Worm (Caenorhabditis elegans) whole organism, early embryonic: Measurements from ENCODE around the gene srh-122.

ENCODE experiments used
- F13C5.2 ChIP-seq: sonication (generic microtip); optimal IDR thresholded peaks from 2 replicates; lab custom pipeline; 2017; ENCODE audit warnings: mild to moderate bottlenecking, missing genetic modification characterization, inconsistent platforms, missing compliant biosample characterization
- aly-1 ChIP-seq: sonication (generic microtip); optimal IDR thresholded peaks from 2 replicates; lab custom pipeline; 2016; ENCODE audit warnings: missing genetic modification characterization, missing compliant biosample characterization
- ama-1 ChIP-seq: fragments of 150-350 bp; optimal IDR thresholded peaks from 2 replicates; lab custom pipeline; 2014
- hmg-4 ChIP-seq: fragments of 200-800 bp; sonication (Bioruptor generic); optimal IDR thresholded peaks from 2 replicates; lab custom pipeline; 2018; ENCODE audit warnings: mild to moderate bottlenecking, missing genetic modification characterization, missing compliant biosample characterization
- hnd-1 ChIP-seq: sonication (generic microtip); optimal IDR thresholded peaks from 2 replicates; lab custom pipeline; 2016; ENCODE audit warnings: missing genetic modification characterization, missing compliant biosample characterization
- tbx-37 ChIP-seq: fragments of 200-800 bp; sonication (Bioruptor generic); conservative IDR thresholded peaks from 2 replicates; pipeline ENCODE4 v1.3.6; 2022; ENCODE audit warnings: missing genetic modification reagents, missing genetic modification characterization, missing compliant biosample characterization
- tra-4 ChIP-seq: sonication (generic microtip); optimal IDR thresholded peaks from 2 replicates; lab custom pipeline; 2017; ENCODE audit warnings: missing genetic modification characterization, missing compliant biosample characterization

DNA sequence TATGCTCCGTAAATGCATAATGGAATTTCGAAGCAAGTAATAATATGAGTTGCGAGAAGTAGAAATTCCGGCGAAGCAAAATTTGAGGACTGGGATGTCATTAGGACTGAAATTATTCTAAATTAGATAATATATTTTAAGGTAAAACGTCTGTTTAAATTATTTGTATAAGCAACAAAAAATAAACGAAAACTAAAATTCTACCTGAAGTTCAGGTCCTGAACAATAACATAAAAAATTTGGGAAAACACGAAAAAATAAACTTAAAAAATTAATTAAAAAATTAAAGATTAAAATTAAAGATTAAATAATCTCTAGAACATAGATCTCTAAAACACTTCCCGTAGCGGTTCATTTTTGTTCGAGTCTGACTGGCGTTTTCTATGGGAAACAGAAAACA is 2.0 kb upstream of the srh-122 start, which contains the start of gene srh-251:
- no peak for TF ChIP-seq F13C5.2 (tag; lab: Kevin White, UChicago)
- TF ChIP-seq tra-4: no peak
- no peak for TF ChIP-seq ama-1 (lab: Kevin White, UChicago)
- no peak for TF ChIP-seq hnd-1 (tag; lab: Kevin White, UChicago)
- no peak for TF ChIP-seq hmg-4
- no peak for TF ChIP-seq aly-1 (tag; lab: Kevin White, UChicago)
- no peak for TF ChIP-seq tbx-37
